Worm (Caenorhabditis elegans) whole organism, L2 larva: ENCODE data around the gene F58B6.1.

Experiments used
- R02D3.7 ChIP-seq: fragments of 150-350 bp; optimal IDR thresholded peaks from 2 replicates; lab custom pipeline; 2014; ENCODE audit warnings: missing biosample characterization, missing genetic modification characterization
- Y55F3AM.14 ChIP-seq: fragments of 200-800 bp; sonication (Bioruptor generic); optimal IDR thresholded peaks from 2 replicates; lab custom pipeline; 2018; ENCODE audit warnings: mild to moderate bottlenecking, missing genetic modification characterization, missing compliant biosample characterization
- alr-1 ChIP-seq: fragments of 150-350 bp; optimal IDR thresholded peaks from 2 replicates; lab custom pipeline; 2014; ENCODE audit warnings: missing biosample characterization, missing genetic modification characterization
- aly-2 ChIP-seq: fragments of 150-350 bp; optimal IDR thresholded peaks from 2 replicates; lab custom pipeline; 2014; ENCODE audit warnings: missing biosample characterization, missing genetic modification characterization
- ama-1 ChIP-seq: fragments of 150-350 bp; optimal IDR thresholded peaks from 2 replicates; lab custom pipeline; 2018; ENCODE audit warnings: inconsistent platforms
- blmp-1 ChIP-seq: sonication (generic microtip); optimal IDR thresholded peaks from 2 replicates; lab custom pipeline; 2017; ENCODE audit warnings: missing genetic modification characterization, mild to moderate bottlenecking, missing compliant biosample characterization, antibody characterized with exemption, moderate library complexity; ENCODE audit not compliant: insufficient read depth
- ceh-82 ChIP-seq: fragments of 150-350 bp; optimal IDR thresholded peaks from 2 replicates; lab custom pipeline; 2014; ENCODE audit warnings: missing biosample characterization, missing genetic modification characterization
- crh-2 ChIP-seq: sonication (generic microtip); optimal IDR thresholded peaks from 2 replicates; lab custom pipeline; 2017; ENCODE audit warnings: missing biosample characterization, missing genetic modification characterization
- egl-27 ChIP-seq: sonication (generic microtip); optimal IDR thresholded peaks from 3 replicates; lab custom pipeline; 2017; ENCODE audit warnings: missing biosample characterization, missing genetic modification reagents, missing genetic modification characterization
- elt-1 ChIP-seq: fragments of 150-350 bp; optimal IDR thresholded peaks from 2 replicates; lab custom pipeline; 2014; ENCODE audit warnings: missing biosample characterization, missing genetic modification characterization
- fos-1 ChIP-seq: fragments of 150-350 bp; optimal IDR thresholded peaks from 2 replicates; lab custom pipeline; 2014; ENCODE audit warnings: missing biosample characterization, missing genetic modification characterization
- gmeb-1 ChIP-seq: fragments of 150-350 bp; optimal IDR thresholded peaks from 2 replicates; lab custom pipeline; 2014; ENCODE audit warnings: missing biosample characterization, missing genetic modification characterization
- lin-11 ChIP-seq: fragments of 150-350 bp; sonication (generic microtip); optimal IDR thresholded peaks from 2 replicates; lab custom pipeline; 2014; ENCODE audit warnings: missing biosample characterization, missing genetic modification characterization, inconsistent platforms, mixed read lengths
- lin-13 ChIP-seq: fragments of 150-350 bp; optimal IDR thresholded peaks from 2 replicates; lab custom pipeline; 2014; ENCODE audit warnings: missing biosample characterization, missing genetic modification reagents, missing genetic modification characterization
- lsy-2 ChIP-seq, 2 experiments: fragments of 150-350 bp in 1 of 2; sonication (generic microtip) in 1 of 2; optimal IDR thresholded peaks; 2 replicates each; lab custom pipeline; 2014 to 2017; ENCODE audit warnings: missing biosample characterization in 2 of 2, missing genetic modification characterization in 2 of 2
- mab-5 ChIP-seq: fragments of 150-350 bp; optimal IDR thresholded peaks from 2 replicates; lab custom pipeline; 2014; ENCODE audit warnings: missing biosample characterization, missing genetic modification characterization
- mbf-1 ChIP-seq: sonication (generic microtip); optimal IDR thresholded peaks from 2 replicates; lab custom pipeline; 2017; ENCODE audit warnings: missing biosample characterization, missing genetic modification characterization
- nhr-10 ChIP-seq: sonication (generic microtip); optimal IDR thresholded peaks from 2 replicates; lab custom pipeline; 2017; ENCODE audit warnings: missing biosample characterization, missing genetic modification characterization
- nhr-12 ChIP-seq: fragments of 150-350 bp; optimal IDR thresholded peaks from 2 replicates; lab custom pipeline; 2014; ENCODE audit warnings: missing biosample characterization, missing genetic modification characterization
- nhr-21 ChIP-seq: fragments of 150-350 bp; optimal IDR thresholded peaks from 2 replicates; lab custom pipeline; 2014; ENCODE audit warnings: missing biosample characterization, missing genetic modification characterization
- nhr-23 ChIP-seq: fragments of 150-350 bp; optimal IDR thresholded peaks from 2 replicates; lab custom pipeline; 2014; ENCODE audit warnings: missing biosample characterization, missing genetic modification reagents, missing genetic modification characterization
- nhr-25 ChIP-seq: fragments of 150-350 bp; sonication (generic microtip); optimal IDR thresholded peaks from 3 replicates; lab custom pipeline; 2014; ENCODE audit warnings: missing biosample characterization, missing genetic modification characterization
- sem-4 ChIP-seq: fragments of 150-350 bp; optimal IDR thresholded peaks from 2 replicates; lab custom pipeline; 2014; ENCODE audit warnings: missing biosample characterization, missing genetic modification reagents, missing genetic modification characterization
- sma-3 ChIP-seq: sonication (generic microtip); optimal IDR thresholded peaks from 2 replicates; lab custom pipeline; 2016; ENCODE audit warnings: missing genetic modification reagents, missing genetic modification characterization, missing compliant biosample characterization
- snpc-4 ChIP-seq: fragments of 150-350 bp; optimal IDR thresholded peaks from 2 replicates; lab custom pipeline; 2014; ENCODE audit warnings: missing biosample characterization, missing genetic modification characterization
- unc-39 ChIP-seq: fragments of 150-350 bp; optimal IDR thresholded peaks from 2 replicates; lab custom pipeline; 2014; ENCODE audit warnings: missing biosample characterization, missing genetic modification characterization
- unc-55 ChIP-seq: fragments of 150-350 bp; sonication (generic microtip); optimal IDR thresholded peaks from 3 replicates; lab custom pipeline; 2014; ENCODE audit warnings: missing biosample characterization, missing genetic modification reagents, missing genetic modification characterization
- unc-62 ChIP-seq: fragments of 150-350 bp; optimal IDR thresholded peaks from 2 replicates; lab custom pipeline; 2014; ENCODE audit warnings: missing biosample characterization, missing genetic modification reagents, missing genetic modification characterization
- zag-1 ChIP-seq: fragments of 150-350 bp; optimal IDR thresholded peaks from 2 replicates; lab custom pipeline; 2014; ENCODE audit warnings: missing biosample characterization, missing genetic modification characterization
- ztf-11 ChIP-seq: sonication (generic microtip); optimal IDR thresholded peaks from 2 replicates; lab custom pipeline; 2017; ENCODE audit warnings: missing biosample characterization, missing genetic modification characterization
- ztf-4 ChIP-seq: fragments of 150-350 bp; optimal IDR thresholded peaks from 2 replicates; lab custom pipeline; 2014; ENCODE audit warnings: missing biosample characterization, missing genetic modification characterization

The F58B6.1 gene

DNA sequence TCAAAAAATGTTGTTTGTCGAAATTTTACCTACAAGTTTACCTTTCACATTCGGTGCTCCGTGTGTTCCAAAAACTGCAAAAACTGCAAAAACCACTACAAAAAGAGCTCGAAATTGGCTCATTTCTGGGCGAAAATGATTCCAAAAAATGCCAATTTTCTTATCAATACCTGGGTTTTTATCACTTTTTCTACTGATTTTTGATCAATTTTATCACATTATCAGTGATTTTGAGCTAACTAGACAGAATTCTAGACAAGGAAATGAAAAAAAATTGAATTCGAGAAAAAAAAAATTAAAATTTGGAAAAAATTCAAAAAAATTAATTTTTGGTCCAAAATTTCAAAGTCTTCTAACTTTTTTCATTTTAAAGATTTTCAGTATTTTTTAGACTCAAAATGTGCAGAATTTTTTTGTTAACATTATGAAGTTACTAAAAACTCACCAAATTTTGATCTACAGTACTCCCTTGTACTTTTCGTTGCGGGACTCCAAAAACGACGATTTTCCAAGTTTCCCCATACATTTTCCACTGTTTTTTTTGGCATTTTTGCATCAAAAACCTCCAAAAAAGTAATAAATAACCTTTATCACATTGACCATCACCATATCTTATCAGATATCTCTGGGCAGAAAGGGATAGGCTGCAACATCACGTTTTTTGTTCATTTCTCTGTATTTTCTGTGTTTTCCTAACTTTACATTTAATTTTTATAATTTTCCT lies at the start of gene F58B6.1, which contains the start of gene acsd-1:
TSS of gene F58B6.1 (minus strand) at position 133 of the 724 bp plus-strand sequence.
TSS of gene acsd-1 (plus strand) at position 674 of the 724 bp plus-strand sequence.
- TF ChIP-seq Y55F3AM.14 (no peak), fos-1 (tag; lab: Kevin White, UChicago) (peak; percentile 18)
- TF ChIP-seq, all 48 proteins: peak for 1

DNA sequence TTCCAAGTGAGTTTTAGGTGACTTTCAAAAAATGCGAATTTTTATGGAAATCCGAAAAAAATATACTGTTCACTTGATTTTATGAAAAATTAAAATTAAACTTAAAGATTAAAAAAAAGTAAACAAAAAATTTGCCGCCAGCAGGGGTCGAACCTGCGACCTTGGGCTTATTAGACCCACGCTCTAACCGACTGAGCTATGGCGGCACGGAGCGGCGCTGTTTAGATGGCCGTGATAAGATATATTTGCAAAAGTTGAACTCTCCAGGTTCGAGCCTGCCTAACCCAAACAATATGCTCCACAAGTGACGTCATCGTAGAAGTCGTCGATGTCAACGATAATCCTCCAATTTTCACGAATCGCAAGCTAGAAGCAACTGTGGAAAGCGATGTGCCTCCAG lies 48.9 kb upstream of the F58B6.1 start:
- no peak for TF ChIP-seq sem-4
- no peak for TF ChIP-seq fos-1 (tag; lab: Kevin White, UChicago)
- no peak for TF ChIP-seq zag-1 (tag; lab: Kevin White, UChicago)
- no peak for TF ChIP-seq ama-1 (lab: Kevin White, UChicago)
- TF ChIP-seq ceh-82 (tag; lab: Kevin White, UChicago) = no peak
- no peak for TF ChIP-seq mbf-1 (tag; lab: Kevin White, UChicago)
- no peak for TF ChIP-seq lsy-2 (tag; optimal IDR thresholded peaks at IDR 0.05; lab: Kevin White, UChicago)
- no peak for TF ChIP-seq alr-1 (tag; lab: Kevin White, UChicago)
- no peak for TF ChIP-seq elt-1 (tag; lab: Kevin White, UChicago)

DNA sequence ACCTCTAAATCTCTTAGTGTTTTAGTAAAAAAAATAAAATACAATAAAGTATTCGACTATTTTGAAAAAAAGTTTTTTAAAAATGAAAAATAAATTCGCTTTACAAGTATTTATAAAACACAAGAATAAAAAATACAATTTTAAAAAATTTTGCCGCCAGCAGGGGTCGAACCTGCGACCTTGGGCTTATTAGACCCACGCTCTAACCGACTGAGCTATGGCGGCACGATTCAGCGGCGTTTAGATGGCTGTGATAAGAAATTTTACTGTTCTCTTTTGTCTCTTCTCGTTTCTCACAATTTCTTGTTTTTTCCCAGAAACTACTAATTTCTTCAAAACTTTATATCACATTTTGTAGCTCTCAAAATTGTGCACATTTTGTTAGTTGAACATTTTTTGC lies 47.5 kb upstream of the F58B6.1 start:
- no peak for TF ChIP-seq ztf-4
- no peak for TF ChIP-seq crh-2 (tag; lab: Kevin White, UChicago)
- no peak for TF ChIP-seq R02D3.7 (tag; lab: Kevin White, UChicago)

DNA sequence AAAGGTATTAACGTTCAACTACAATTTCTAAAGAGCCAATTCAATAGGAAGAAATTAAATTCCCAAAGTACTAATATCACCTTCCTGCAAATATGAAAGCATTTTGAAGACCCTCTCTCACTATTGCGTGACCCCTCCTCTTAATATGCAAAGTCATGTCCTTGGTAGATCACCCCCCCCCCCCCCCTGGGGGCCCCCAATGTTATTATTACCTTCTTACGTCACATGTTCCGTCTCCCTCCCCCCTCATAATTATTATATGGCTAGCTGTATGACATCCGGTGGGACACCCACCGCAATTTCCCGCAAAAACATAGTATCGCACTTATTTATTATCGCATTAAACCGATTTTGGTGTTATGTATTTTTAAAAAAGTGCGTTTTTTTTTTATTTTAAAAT lies 46.2 kb upstream of the F58B6.1 start:
- TF ChIP-seq egl-27 (no peak), aly-2 (tag; lab: Kevin White, UChicago) (no peak), lin-13 (no peak), sem-4 (no peak), sma-3 (GFP tag; lab: Kevin White, UChicago) (no peak), elt-1 (tag; lab: Kevin White, UChicago) (no peak), unc-55 (no peak), nhr-12 (tag; lab: Kevin White, UChicago) (no peak), nhr-25 (no peak), unc-39 (tag; lab: Kevin White, UChicago) (no peak), crh-2 (tag; lab: Kevin White, UChicago) (no peak), nhr-23 (tag; lab: Kevin White, UChicago) (no peak), lin-11 (tag; lab: Kevin White, UChicago) (no peak), nhr-10 (no peak), mab-5 (no peak)

DNA sequence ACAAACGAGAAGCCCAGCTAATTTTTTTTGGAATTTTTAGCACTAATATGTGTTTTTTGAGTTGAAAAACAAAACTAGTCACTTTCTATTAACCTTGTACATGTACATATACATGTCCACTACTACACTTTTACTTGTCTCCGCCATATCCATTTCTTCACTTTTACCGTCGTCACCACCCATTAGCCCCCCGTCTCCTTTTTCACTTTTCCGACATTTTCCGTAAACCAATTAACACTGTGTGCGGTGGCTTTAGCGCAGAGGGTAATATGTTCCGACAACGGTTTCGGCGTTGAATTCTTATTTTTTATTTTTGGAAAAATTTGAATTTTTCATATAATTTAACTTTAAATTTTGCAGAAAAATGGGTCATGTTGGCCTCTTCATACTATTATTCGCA lies 36.0 kb upstream of the F58B6.1 start, which contains the start of gene cdh-12:
TSS of gene cdh-12 (plus strand) at position 365 of the 400 bp plus-strand sequence.
- TF ChIP-seq gmeb-1 (tag; lab: Kevin White, UChicago) = no peak

DNA sequence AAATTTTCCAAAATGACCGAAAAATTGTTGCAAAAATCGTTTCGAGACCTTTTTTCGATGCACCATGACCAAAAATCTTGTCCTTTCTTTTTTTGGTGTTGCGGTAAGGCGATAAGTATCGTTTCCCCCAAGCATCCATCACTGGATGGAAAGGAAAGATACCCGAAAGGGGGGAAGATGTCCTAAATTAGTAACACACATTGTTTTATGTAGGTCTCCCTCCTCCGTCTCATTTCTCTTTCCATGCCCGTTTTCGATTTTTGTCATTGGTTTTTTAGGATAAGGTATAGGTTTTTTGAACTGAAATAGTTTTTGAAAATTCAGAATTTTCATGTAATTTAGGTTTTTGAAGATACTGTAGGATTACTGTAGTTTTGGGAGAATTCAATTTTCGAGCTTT lies 33.7 kb upstream of the F58B6.1 start:
- TF ChIP-seq unc-62 (GFP tag; lab: Kevin White, UChicago) (no peak), gmeb-1 (tag; lab: Kevin White, UChicago) (no peak), ceh-82 (tag; lab: Kevin White, UChicago) (no peak), ztf-11 (tag; lab: Kevin White, UChicago) (no peak), mab-5 (no peak), crh-2 (tag; lab: Kevin White, UChicago) (no peak), nhr-23 (tag; lab: Kevin White, UChicago) (no peak), snpc-4 (no peak), ztf-4 (no peak)
- TF ChIP-seq, all 48 proteins: peak for 0

DNA sequence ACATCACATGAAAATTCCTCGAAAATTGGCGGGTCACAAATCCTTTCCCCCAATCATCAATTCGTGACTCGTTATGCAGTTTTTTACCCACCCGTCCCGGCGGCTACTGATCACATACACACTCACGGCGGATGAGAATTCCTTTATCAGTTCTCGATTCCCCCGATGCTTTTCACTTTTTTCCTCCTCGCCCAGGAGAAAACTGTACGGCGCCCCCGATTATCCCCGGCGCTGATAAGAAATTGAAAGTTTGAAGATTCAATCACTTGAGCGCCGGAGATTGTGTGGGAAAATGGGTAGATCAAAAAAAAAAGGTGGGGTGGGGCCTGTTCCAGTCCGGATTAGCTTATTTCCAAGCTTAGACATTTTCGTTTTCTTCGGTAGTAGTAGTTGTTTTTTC lies 32.1 kb upstream of the F58B6.1 start:
- TF ChIP-seq nhr-21 (tag; lab: Kevin White, UChicago) = no peak
- TF ChIP-seq blmp-1 (tag; lab: Kevin White, UChicago) = peak; percentile 28
